Worm (Caenorhabditis elegans) whole organism, midembryonic: ENCODE measurements around the gene F22H10.11.

Experiments
- ref-1 ChIP-seq: fragments of 200-800 bp; sonication (Bioruptor generic); conservative IDR thresholded peaks from 2 replicates; pipeline ENCODE4 v1.3.6; 2022; ENCODE audit warnings: missing genetic modification reagents, missing genetic modification characterization, missing compliant biosample characterization
- tab-1 ChIP-seq: fragments of 200-800 bp; sonication (Bioruptor generic); IDR thresholded peaks from 2 replicates; pipeline ENCODE4 v1.3.6; 2022; ENCODE audit warnings: missing genetic modification characterization, missing compliant biosample characterization

ce11 chrX:16729259-16729658, 41.4 kb upstream of the F22H10.11 start, which contains the start of gene hda-4:
- TF ChIP-seq tab-1 (GFP tag; lab: Robert Waterston, UW) (no peak), ref-1 (GFP tag; lab: Robert Waterston, UW) (no peak)
